Fruit fly (Drosophila melanogaster) whole organism, embryonic: ENCODE results near the gene Ypel.
A peak's percentile ranks its signal among the peaks of the same experiment; 100 is the strongest.

Source experiments
- CG11085 ChIP-seq: fragments of 200-800 bp; sonication (Bioruptor generic); IDR thresholded peaks from 2 replicates; pipeline ENCODE4 v1.3.6; 2022; ENCODE audit warnings: missing biosample characterization, missing genetic modification characterization
- CG11560 ChIP-seq: fragments of 200-800 bp; sonication (Bioruptor generic); IDR thresholded peaks from 3 replicates; pipeline ENCODE4 v1.3.6; 2022; ENCODE audit warnings: missing biosample characterization, missing genetic modification characterization
- CG13894 ChIP-seq: fragments of 200-800 bp; sonication (Bioruptor generic); optimal IDR thresholded peaks from 3 replicates; lab custom pipeline; 2018; ENCODE audit warnings: missing biosample characterization, mild to moderate bottlenecking, missing genetic modification characterization, moderate library complexity
- CG14014 ChIP-seq: fragments of 200-800 bp; sonication (Bioruptor generic); IDR thresholded peaks from 2 replicates; pipeline ENCODE4 v1.3.6; 2022; ENCODE audit warnings: missing biosample characterization, missing genetic modification characterization
- CG14860 ChIP-seq: fragments of 200-800 bp; sonication (Bioruptor generic); IDR thresholded peaks from 3 replicates; pipeline ENCODE4 v1.3.6; 2022; ENCODE audit warnings: missing biosample characterization, missing genetic modification characterization; ENCODE audit not compliant: partially characterized antibody
- CG15011 ChIP-seq: fragments of 200-800 bp; sonication (Bioruptor generic); optimal IDR thresholded peaks from 3 replicates; lab custom pipeline; 2018; ENCODE audit warnings: missing biosample characterization, mild to moderate bottlenecking, missing genetic modification characterization
- CG15073 ChIP-seq: fragments of 200-800 bp; sonication (Bioruptor generic); optimal IDR thresholded peaks from 2 replicates; lab custom pipeline; 2016; ENCODE audit warnings: missing biosample characterization, missing genetic modification characterization
- CG16863 ChIP-seq: fragments of 200-800 bp; sonication (Bioruptor generic); optimal IDR thresholded peaks from 3 replicates; lab custom pipeline; 2016; ENCODE audit warnings: missing biosample characterization, missing genetic modification characterization
- CG17328 ChIP-seq: fragments of 200-800 bp; sonication (Bioruptor generic); IDR thresholded peaks from 2 replicates; pipeline ENCODE4 v1.3.6; 2022; ENCODE audit warnings: missing biosample characterization, missing genetic modification characterization
- CG17829 ChIP-seq: fragments of 200-800 bp; optimal IDR thresholded peaks from 2 replicates; lab custom pipeline; 2019; ENCODE audit warnings: missing biosample characterization, mild to moderate bottlenecking, missing genetic modification characterization, moderate library complexity
- CG18476 ChIP-seq: fragments of 200-800 bp; sonication (Bioruptor generic); optimal IDR thresholded peaks from 2 replicates; lab custom pipeline; 2016; ENCODE audit warnings: missing biosample characterization, mild to moderate bottlenecking, missing genetic modification characterization
- CG2116 ChIP-seq: fragments of 200-800 bp; sonication (Bioruptor generic); optimal IDR thresholded peaks from 3 replicates; lab custom pipeline; 2018; ENCODE audit warnings: missing biosample characterization, mild to moderate bottlenecking, missing genetic modification characterization
- CG2120 ChIP-seq: fragments of 200-800 bp; sonication (Bioruptor generic); optimal IDR thresholded peaks from 3 replicates; lab custom pipeline; 2016; ENCODE audit warnings: missing biosample characterization, missing genetic modification characterization
- CG2678 ChIP-seq: fragments of 200-800 bp; sonication (Bioruptor generic); optimal IDR thresholded peaks from 3 replicates; lab custom pipeline; 2019; ENCODE audit warnings: missing biosample characterization, mild to moderate bottlenecking, missing genetic modification characterization, moderate library complexity
- CG31388 ChIP-seq: fragments of 200-800 bp; sonication (Bioruptor generic); optimal IDR thresholded peaks from 2 replicates; lab custom pipeline; 2016; ENCODE audit warnings: missing biosample characterization, missing genetic modification characterization
- CG31441 ChIP-seq: fragments of 200-800 bp; sonication (Bioruptor generic); IDR thresholded peaks from 2 replicates; pipeline ENCODE4 v1.3.6; 2022; ENCODE audit warnings: missing biosample characterization, missing genetic modification characterization
- CG32772 ChIP-seq: fragments of 200-800 bp; sonication (Bioruptor generic); IDR thresholded peaks from 2 replicates; pipeline ENCODE4 v1.3.6; 2022; ENCODE audit warnings: missing biosample characterization, missing genetic modification characterization
- CG3847 ChIP-seq: fragments of 200-800 bp; sonication (Bioruptor generic); IDR thresholded peaks from 2 replicates; pipeline ENCODE4 v1.3.6; 2022; ENCODE audit warnings: missing biosample characterization, missing genetic modification characterization
- CG4854 ChIP-seq: fragments of 200-800 bp; sonication (Bioruptor generic); optimal IDR thresholded peaks from 2 replicates; lab custom pipeline; 2016; ENCODE audit warnings: missing biosample characterization, missing genetic modification characterization, inconsistent platforms
- CG6683 ChIP-seq: fragments of 200-800 bp; sonication (Bioruptor generic); optimal IDR thresholded peaks from 2 replicates; lab custom pipeline; 2017; ENCODE audit warnings: missing biosample characterization, mild to moderate bottlenecking, missing genetic modification characterization, missing genetic modification reagents
- CG7357 ChIP-seq: fragments of 200-800 bp; sonication (Bioruptor generic); IDR thresholded peaks from 3 replicates; pipeline ENCODE4 v1.3.6; 2022; ENCODE audit warnings: missing biosample characterization, missing genetic modification characterization
- CG8924 ChIP-seq: fragments of 200-800 bp; optimal IDR thresholded peaks from 3 replicates; lab custom pipeline; 2019; ENCODE audit warnings: missing biosample characterization, mild to moderate bottlenecking, missing genetic modification characterization, moderate library complexity
- D ChIP-seq, 2 experiments: fragments of 200-800 bp in 1 of 2; fragments of >200 bp in 1 of 2; sonication (Bioruptor generic) in 1 of 2; optimal IDR thresholded peaks; 2 replicates in 1 of 2; 3 replicates in 1 of 2; lab custom pipeline; 2017; ENCODE audit warnings: mild to moderate bottlenecking in 1 of 2, missing biosample characterization in 1 of 2, missing genetic modification characterization in 1 of 2, missing genetic modification reagents in 1 of 2
- Dll ChIP-seq: fragments of 200-800 bp; sonication (Bioruptor generic); IDR thresholded peaks from 4 replicates; pipeline ENCODE4 v1.3.6; 2022; ENCODE audit warnings: missing biosample characterization, missing genetic modification characterization; ENCODE audit not compliant: partially characterized antibody
- ERR ChIP-seq: fragments of 200-800 bp; sonication (Bioruptor generic); optimal IDR thresholded peaks from 2 replicates; lab custom pipeline; 2016; ENCODE audit warnings: missing biosample characterization, missing genetic modification characterization
- Hr39 ChIP-seq: fragments of >200 bp; optimal IDR thresholded peaks from 2 replicates; lab custom pipeline; 2017
- Med ChIP-seq: fragments of 200-800 bp; sonication (Bioruptor generic); peaks from one replicate; lab custom pipeline; 2016; ENCODE audit warnings: missing biosample characterization, missing genetic modification characterization, mild to moderate bottlenecking, inconsistent platforms, moderate library complexity
- Meics ChIP-seq: fragments of 200-800 bp; sonication (Bioruptor generic); optimal IDR thresholded peaks from 2 replicates; lab custom pipeline; 2017; ENCODE audit warnings: missing biosample characterization, mild to moderate bottlenecking, missing genetic modification characterization
- Neu2 ChIP-seq: fragments of 200-800 bp; sonication (Bioruptor generic); optimal IDR thresholded peaks from 3 replicates; lab custom pipeline; 2016; ENCODE audit warnings: missing biosample characterization, missing genetic modification characterization, borderline replicate concordance
- Side ChIP-seq: fragments of 200-800 bp; sonication (Bioruptor generic); optimal IDR thresholded peaks from 2 replicates; lab custom pipeline; 2016; ENCODE audit warnings: missing biosample characterization, missing genetic modification characterization
- Xbp1 ChIP-seq: fragments of 200-800 bp; sonication (Bioruptor generic); optimal IDR thresholded peaks from 3 replicates; lab custom pipeline; 2016; ENCODE audit warnings: missing biosample characterization, mild to moderate bottlenecking, missing genetic modification characterization
- YL-1 ChIP-seq: fragments of 200-800 bp; sonication (Bioruptor generic); optimal IDR thresholded peaks from 3 replicates; lab custom pipeline; 2017; ENCODE audit warnings: missing biosample characterization, mild to moderate bottlenecking, missing genetic modification characterization
- ash1 ChIP-seq: fragments of 200-800 bp; sonication (Bioruptor generic); optimal IDR thresholded peaks from 2 replicates; lab custom pipeline; 2018; ENCODE audit warnings: missing biosample characterization, mild to moderate bottlenecking, missing genetic modification characterization
- bab2 ChIP-seq: fragments of 200-800 bp; sonication (Bioruptor generic); optimal IDR thresholded peaks from 2 replicates; lab custom pipeline; 2016; ENCODE audit warnings: missing biosample characterization, missing genetic modification characterization
- ci ChIP-seq: fragments of 200-800 bp; sonication (Bioruptor generic); IDR thresholded peaks from 3 replicates; pipeline ENCODE4 v1.3.6; 2022; ENCODE audit warnings: missing biosample characterization, missing genetic modification characterization
- croc ChIP-seq: fragments of 200-800 bp; sonication (Bioruptor generic); conservative IDR thresholded peaks from 3 replicates; pipeline ENCODE4 v1.3.6; 2022; ENCODE audit warnings: missing biosample characterization, missing genetic modification characterization
- danr ChIP-seq: fragments of 200-800 bp; sonication (Bioruptor generic); IDR thresholded peaks from 2 replicates; pipeline ENCODE4 v1.3.6; 2022; ENCODE audit warnings: missing biosample characterization, missing genetic modification characterization
- ems ChIP-seq: fragments of 200-800 bp; sonication (Bioruptor generic); optimal IDR thresholded peaks from 3 replicates; lab custom pipeline; 2016; ENCODE audit warnings: missing biosample characterization, missing genetic modification characterization
- gcm ChIP-seq: fragments of 200-800 bp; sonication (Bioruptor generic); optimal IDR thresholded peaks from 2 replicates; lab custom pipeline; 2019; ENCODE audit warnings: missing biosample characterization, mild to moderate bottlenecking, missing genetic modification characterization, moderate library complexity
- gro ChIP-seq: fragments of 200-800 bp; sonication (Bioruptor generic); optimal IDR thresholded peaks from 2 replicates; lab custom pipeline; 2016; ENCODE audit warnings: missing biosample characterization, missing genetic modification characterization
- her ChIP-seq: fragments of 200-800 bp; sonication (Bioruptor generic); optimal IDR thresholded peaks from 2 replicates; lab custom pipeline; 2016; ENCODE audit warnings: missing biosample characterization, missing genetic modification characterization
- hth ChIP-seq: fragments of >200 bp; optimal IDR thresholded peaks from 2 replicates; lab custom pipeline; 2017; ENCODE audit warnings: inconsistent platforms
- lab ChIP-seq: fragments of 200-800 bp; sonication (Bioruptor generic); optimal IDR thresholded peaks from 3 replicates; lab custom pipeline; 2017; ENCODE audit warnings: missing biosample characterization, missing genetic modification characterization, mild to moderate bottlenecking, moderate library complexity, missing genetic modification reagents
- nmo ChIP-seq: fragments of 200-800 bp; sonication (Bioruptor generic); optimal IDR thresholded peaks from 2 replicates; lab custom pipeline; 2018; ENCODE audit warnings: missing biosample characterization, mild to moderate bottlenecking, missing genetic modification characterization, moderate library complexity
- oc ChIP-seq: fragments of 200-800 bp; sonication (Bioruptor generic); optimal IDR thresholded peaks from 2 replicates; lab custom pipeline; 2018; ENCODE audit warnings: missing biosample characterization, mild to moderate bottlenecking, missing genetic modification characterization, moderate library complexity
- slp2 ChIP-seq: fragments of 200-800 bp; sonication (Bioruptor generic); optimal IDR thresholded peaks from 2 replicates; lab custom pipeline; 2016; ENCODE audit warnings: missing biosample characterization, missing genetic modification characterization
- sob ChIP-seq: fragments of 200-800 bp; sonication (Bioruptor generic); IDR thresholded peaks from 2 replicates; pipeline ENCODE4 v1.3.6; 2022; ENCODE audit warnings: missing biosample characterization, missing genetic modification characterization
- tap ChIP-seq: fragments of 200-800 bp; optimal IDR thresholded peaks from 3 replicates; lab custom pipeline; 2019; ENCODE audit warnings: missing biosample characterization, mild to moderate bottlenecking, missing genetic modification characterization, moderate library complexity
- trem ChIP-seq: fragments of 200-800 bp; optimal IDR thresholded peaks from 3 replicates; lab custom pipeline; 2019; ENCODE audit warnings: missing biosample characterization, mild to moderate bottlenecking, missing genetic modification characterization, moderate library complexity
- ttk ChIP-seq: fragments of 200-800 bp; sonication (Bioruptor generic); IDR thresholded peaks from 2 replicates; pipeline ENCODE4 v2.1.2; 2022; ENCODE audit warnings: missing biosample characterization, missing genetic modification characterization
- tx ChIP-seq: fragments of 200-800 bp; sonication (Bioruptor generic); optimal IDR thresholded peaks from 2 replicates; lab custom pipeline; 2016; ENCODE audit warnings: missing biosample characterization, missing genetic modification characterization
- wdn ChIP-seq: fragments of 200-800 bp; sonication (Bioruptor generic); IDR thresholded peaks from 2 replicates; pipeline ENCODE4 v1.3.6; 2022; ENCODE audit warnings: missing biosample characterization, missing genetic modification characterization
- zf30C ChIP-seq: fragments of 200-800 bp; sonication (Bioruptor generic); optimal IDR thresholded peaks from 3 replicates; lab custom pipeline; 2018; ENCODE audit warnings: missing biosample characterization, mild to moderate bottlenecking, missing genetic modification characterization

The Ypel gene

DNA sequence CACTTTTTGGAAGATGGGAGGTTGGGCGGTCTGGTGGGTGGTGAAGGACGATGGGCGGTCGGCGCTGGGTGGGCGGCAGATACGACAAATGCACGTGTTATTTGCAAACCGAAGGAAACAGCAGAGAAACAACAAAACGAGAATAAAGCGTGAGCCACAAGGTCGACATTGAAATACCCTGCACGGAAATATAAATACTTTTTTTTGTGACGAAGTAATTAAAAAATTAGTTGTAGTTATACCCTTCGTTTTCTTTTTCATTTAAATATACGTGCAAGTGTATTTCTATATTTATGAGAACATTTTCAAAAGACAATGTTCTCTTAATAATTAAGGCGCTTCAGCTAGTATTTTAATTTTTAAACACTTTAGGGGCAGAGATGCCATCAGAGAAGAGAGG is 38.5 kb upstream of the Ypel start (continued):
- TF ChIP-seq CG4854 (no peak), gro (GFP tag; lab: Kevin White, UChicago) (peak; percentile 3), Med (GFP tag; lab: Kevin White, UChicago) (peak; percentile 61), CG18476 (no peak), CG2678 (tag; lab: Kevin White, UChicago) (peak; percentile 52), ttk (GFP tag; lab: Robert Waterston, UW) (no peak), ERR (GFP tag; lab: Kevin White, UChicago) (no peak), CG13894 (tag; lab: Kevin White, UChicago) (no peak), danr (no peak), CG17829 (tag; lab: Kevin White, UChicago) (no peak), slp2 (GFP tag; lab: Kevin White, UChicago) (no peak), trem (tag; lab: Kevin White, UChicago) (no peak), CG2120 (GFP tag; lab: Kevin White, UChicago) (peak; percentile 72), gcm (GFP tag; lab: Kevin White, UChicago) (no peak), ci (GFP tag; lab: Robert Waterston, UW) (no peak), CG17328 (GFP tag; lab: Robert Waterston, UW) (no peak), lab (GFP tag; lab: Kevin White, UChicago) (peak; percentile 59), CG31441 (no peak), Hr39 (lab: Kevin White, UChicago) (no peak), CG11085 (GFP tag; lab: Robert Waterston, UW) (no peak), CG14014 (GFP tag; lab: Robert Waterston, UW) (no peak), CG8924 (tag; lab: Kevin White, UChicago) (no peak), CG6683 (GFP tag; lab: Kevin White, UChicago) (no peak), Side (GFP tag; lab: Kevin White, UChicago) (no peak), CG11560 (tag; lab: Robert Waterston, UW) (no peak), Xbp1 (GFP tag; lab: Kevin White, UChicago) (no peak), CG14860 (GFP tag; lab: Robert Waterston, UW) (no peak), sob (GFP tag; lab: Robert Waterston, UW) (no peak), YL-1 (GFP tag; lab: Kevin White, UChicago) (no peak), her (GFP tag; lab: Kevin White, UChicago) (no peak), oc (tag; lab: Kevin White, UChicago) (no peak), tx (GFP tag; lab: Kevin White, UChicago) (no peak), Dll (GFP tag; lab: Robert Waterston, UW) (no peak), ash1 (GFP tag; lab: Kevin White, UChicago) (no peak), Neu2 (GFP tag; lab: Kevin White, UChicago) (no peak), CG32772 (GFP tag; lab: Robert Waterston, UW) (no peak), zf30C (GFP tag; lab: Kevin White, UChicago) (no peak), Meics (GFP tag; lab: Kevin White, UChicago) (peak; percentile 60), CG31388 (GFP tag; lab: Kevin White, UChicago) (no peak), CG15073 (no peak), CG2116 (no peak), D (optimal IDR thresholded peaks at IDR 0.05; lab: Kevin White, UChicago) (no peak), D (GFP tag; optimal IDR thresholded peaks at IDR 0.05; lab: Kevin White, UChicago) (no peak), wdn (GFP tag; lab: Robert Waterston, UW) (no peak), tap (no peak), CG7357 (GFP tag; lab: Robert Waterston, UW) (no peak), croc (GFP tag; lab: Robert Waterston, UW) (no peak), CG16863 (GFP tag; lab: Kevin White, UChicago) (no peak), ems (GFP tag; lab: Kevin White, UChicago) (no peak), hth (lab: Kevin White, UChicago) (no peak), CG15011 (GFP tag; lab: Kevin White, UChicago) (no peak), bab2 (GFP tag; lab: Kevin White, UChicago) (no peak), CG3847 (GFP tag; lab: Robert Waterston, UW) (no peak), nmo (GFP tag; lab: Kevin White, UChicago) (no peak)
